Fruit fly (Drosophila melanogaster): ENCODE measurements around the gene net.

DNA sequence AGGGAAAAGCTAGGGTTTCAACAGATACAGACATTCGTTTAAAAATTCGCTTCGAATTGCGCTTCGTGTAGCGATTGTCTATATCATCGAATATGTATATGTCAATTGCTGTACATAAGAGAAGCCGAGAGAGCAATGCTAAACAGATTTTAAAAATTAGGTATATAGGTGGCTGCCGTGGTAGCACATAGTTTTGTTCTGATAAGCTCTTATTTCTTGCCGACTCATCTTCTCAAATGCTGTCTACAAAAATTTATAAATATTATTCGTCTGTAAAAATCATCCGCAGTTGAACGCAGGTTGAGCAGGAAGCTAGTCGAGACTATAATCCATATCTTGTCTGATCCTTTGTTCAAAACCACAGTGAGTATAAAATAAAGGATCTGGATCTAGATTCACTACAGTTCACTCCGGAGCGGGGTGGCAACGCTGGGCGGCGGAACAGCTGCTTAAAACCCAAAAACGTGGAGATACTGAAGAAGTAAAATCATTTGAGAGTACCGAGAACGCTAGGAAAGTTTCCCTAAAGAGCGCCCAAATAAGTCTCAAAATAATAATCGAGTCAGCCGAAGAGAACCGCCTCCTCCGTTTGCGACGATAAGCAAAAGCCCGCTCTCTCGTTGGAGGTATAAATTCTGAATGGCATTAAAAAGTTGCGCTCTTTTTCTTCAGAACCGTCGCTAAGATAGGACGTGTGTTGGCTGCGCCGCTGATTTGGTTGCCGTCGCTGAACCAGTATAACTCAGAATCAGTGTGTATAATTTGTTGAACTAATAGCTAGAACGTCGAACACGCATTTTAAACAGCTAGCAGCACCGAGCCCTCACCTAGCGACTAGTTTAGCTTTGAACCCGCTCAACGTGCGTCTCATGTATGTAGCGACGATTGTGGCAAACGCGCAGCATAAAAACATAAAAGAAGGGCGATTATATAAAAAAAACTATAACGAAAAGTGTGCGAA, 20.6 kb upstream of the net start:
- TF ChIP-seq ovo (GFP tag; optimal IDR thresholded peaks at IDR 0.05) (no peak), CG14711 (tag; optimal IDR thresholded peaks at IDR 0.05) (no peak), CG11617 (GFP tag; optimal IDR thresholded peaks at IDR 0.05) (no peak), CG7045 (GFP tag; optimal IDR thresholded peaks at IDR 0.05) (no peak)

Data from whole organism, adult.